Worm (Caenorhabditis elegans): ENCODE data around the gene daao-1.

daao-1 gene

DNA sequence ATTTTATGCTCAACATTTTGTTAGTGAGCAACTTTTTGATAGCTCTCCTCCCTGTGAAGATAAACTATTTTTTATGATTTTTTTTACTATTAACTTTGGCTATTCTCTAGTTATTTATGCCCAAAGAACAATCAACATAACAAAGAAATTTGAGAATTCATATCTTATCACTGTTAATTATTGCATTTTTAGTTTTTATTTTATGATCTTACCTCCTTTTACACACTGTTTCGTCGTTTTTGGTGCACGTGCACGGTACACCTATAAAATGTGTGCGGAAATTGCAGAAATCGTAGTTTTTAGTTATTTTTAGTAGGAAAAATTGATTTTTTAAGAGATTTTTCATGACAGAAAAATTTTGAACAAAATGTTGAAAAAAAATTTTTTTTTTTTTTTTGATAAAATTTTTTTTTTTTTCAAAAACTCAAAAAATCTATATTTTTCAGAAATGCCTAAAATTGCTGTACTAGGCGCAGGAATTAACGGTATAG is at the start of gene daao-1:
TSS of gene daao-1 (plus strand) at position 441 of the 491 bp plus-strand sequence.
- TF ChIP-seq fos-1 (tag; optimal IDR thresholded peaks at IDR 0.05) (no peak), sma-3 (GFP tag; optimal IDR thresholded peaks at IDR 0.05) (no peak), Y55F3AM.14 (GFP tag; optimal IDR thresholded peaks at IDR 0.05) (no peak), lin-39 (tag; optimal IDR thresholded peaks at IDR 0.05) (no peak), aly-2 (tag; optimal IDR thresholded peaks at IDR 0.05) (no peak), crh-2 (tag; optimal IDR thresholded peaks at IDR 0.05) (no peak), ztf-11 (tag; optimal IDR thresholded peaks at IDR 0.05) (no peak), R02D3.7 (tag; optimal IDR thresholded peaks at IDR 0.05) (no peak), unc-55 (GFP tag; optimal IDR thresholded peaks at IDR 0.05) (no peak), ceh-82 (tag; optimal IDR thresholded peaks at IDR 0.05) (no peak), nhr-25 (tag; optimal IDR thresholded peaks at IDR 0.05) (no peak), nhr-77 (tag; optimal IDR thresholded peaks at IDR 0.05) (no peak), ztf-1 (GFP tag; conservative IDR thresholded peaks at IDR 0.05) (no peak), mab-5 (tag; optimal IDR thresholded peaks at IDR 0.05) (no peak)

DNA sequence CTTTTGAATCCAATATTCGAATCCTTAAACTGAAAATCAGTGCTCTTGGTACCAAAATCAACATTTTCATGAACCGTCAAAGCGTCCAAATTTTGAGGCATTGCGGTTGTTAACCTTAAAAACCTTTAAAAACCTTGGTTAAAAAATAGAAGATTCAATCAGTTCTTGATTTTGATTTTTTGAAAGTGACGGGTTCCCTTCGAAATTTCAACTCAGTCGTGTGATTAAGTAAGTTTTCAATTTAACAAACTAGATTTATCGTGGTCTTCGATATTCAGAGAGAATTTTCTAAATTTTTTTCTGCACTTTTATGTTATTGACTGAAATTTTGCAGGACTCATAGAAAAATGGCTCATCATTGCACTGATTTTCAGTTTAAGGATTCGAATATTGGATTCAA is 45.7 kb upstream of the daao-1 start, which contains the start of the genes Y69A2AR.25 and Y69A2AR.12:
TSS of gene Y69A2AR.25 (minus strand) at position 101 of the 400 bp plus-strand sequence.
TSS of gene Y69A2AR.12 (plus strand) at position 348 of the 400 bp plus-strand sequence.
- TF ChIP-seq ama-1 (optimal IDR thresholded peaks at IDR 0.05) (no peak), nhr-11 (tag; optimal IDR thresholded peaks at IDR 0.05) (no peak)

DNA sequence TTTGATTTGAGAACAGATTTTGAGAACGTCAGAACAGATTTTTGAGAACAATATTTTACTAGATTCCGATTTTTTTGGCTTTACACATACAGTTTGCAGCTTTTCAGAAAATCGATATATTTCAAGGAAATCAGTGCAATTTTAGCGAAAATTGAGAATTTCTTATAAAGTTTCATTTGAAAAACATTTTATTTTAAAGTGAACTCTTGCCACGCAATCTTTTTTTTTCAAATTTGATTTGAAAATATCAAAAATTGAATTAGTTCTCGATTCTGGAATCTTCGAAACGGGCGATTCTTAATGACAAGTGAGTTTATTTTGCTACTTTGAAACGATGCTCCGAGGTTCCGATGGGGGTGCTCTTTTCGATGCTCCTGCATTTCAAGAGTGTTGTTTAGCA is 41.9 kb upstream of the daao-1 start, which contains the start of gene Y69A2AR.51:
TSS of gene Y69A2AR.51 (plus strand) at position 301 of the 400 bp plus-strand sequence.
- TF ChIP-seq aly-2 (tag; optimal IDR thresholded peaks at IDR 0.05), result no peak
- no peak for TF ChIP-seq ceh-16 (tag; optimal IDR thresholded peaks at IDR 0.05)
- TF ChIP-seq ztf-1 (GFP tag; conservative IDR thresholded peaks at IDR 0.05), result no peak
- no peak for TF ChIP-seq elt-3 (tag; optimal IDR thresholded peaks at IDR 0.05)
- no peak for TF ChIP-seq Y55F3AM.14 (GFP tag; optimal IDR thresholded peaks at IDR 0.05)
- no peak for TF ChIP-seq elt-1 (tag; optimal IDR thresholded peaks at IDR 0.05)
- no peak for TF ChIP-seq ZK546.5 (tag; optimal IDR thresholded peaks at IDR 0.05)
- no peak for TF ChIP-seq snpc-4 (tag; optimal IDR thresholded peaks at IDR 0.05)
- no peak for TF ChIP-seq gmeb-1 (tag; optimal IDR thresholded peaks at IDR 0.05)
- TF ChIP-seq zag-1 (tag; optimal IDR thresholded peaks at IDR 0.05), result no peak
- no peak for TF ChIP-seq fos-1 (tag; optimal IDR thresholded peaks at IDR 0.05)
- no peak for TF ChIP-seq ama-1 (optimal IDR thresholded peaks at IDR 0.05)
- TF ChIP-seq nhr-6 (tag; optimal IDR thresholded peaks at IDR 0.05), result no peak
- TF ChIP-seq nhr-10 (tag; optimal IDR thresholded peaks at IDR 0.05), result no peak
- TF ChIP-seq peb-1 (tag; optimal IDR thresholded peaks at IDR 0.05), result no peak
- TF ChIP-seq unc-55 (GFP tag; optimal IDR thresholded peaks at IDR 0.05), result no peak
- no peak for TF ChIP-seq nhr-11 (tag; optimal IDR thresholded peaks at IDR 0.05)
- no peak for TF ChIP-seq ceh-82 (tag; optimal IDR thresholded peaks at IDR 0.05)
- TF ChIP-seq nhr-25 (tag; optimal IDR thresholded peaks at IDR 0.05), result no peak

DNA sequence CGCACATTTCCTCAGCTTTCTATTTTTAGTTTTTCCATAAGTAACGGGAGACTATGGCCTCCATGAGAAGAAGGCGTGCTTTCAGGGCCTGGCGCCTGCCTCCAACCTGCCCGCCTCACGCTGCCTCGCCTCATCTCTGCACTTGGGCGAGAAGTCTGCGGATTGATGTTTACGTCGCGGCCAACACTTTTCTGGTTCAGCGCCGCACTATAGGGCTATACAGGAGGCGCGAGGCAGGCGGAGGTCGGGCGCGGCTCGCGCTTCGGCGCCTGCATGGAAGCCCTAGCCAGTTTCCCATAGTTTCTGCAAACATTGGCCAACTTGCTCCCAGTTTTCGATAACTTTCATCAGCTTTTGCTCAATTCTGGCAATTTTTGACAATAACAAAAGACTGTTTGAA is 40.9 kb upstream of the daao-1 start:
- TF ChIP-seq alr-1 (tag; optimal IDR thresholded peaks at IDR 0.05) (no peak), fos-1 (tag; optimal IDR thresholded peaks at IDR 0.05) (no peak), blmp-1 (tag; optimal IDR thresholded peaks at IDR 0.05; ENCODE audit: insufficient read depth) (no peak), nhr-77 (tag; optimal IDR thresholded peaks at IDR 0.05) (no peak), ceh-82 (tag; optimal IDR thresholded peaks at IDR 0.05) (no peak), sma-3 (GFP tag; optimal IDR thresholded peaks at IDR 0.05) (no peak)

DNA sequence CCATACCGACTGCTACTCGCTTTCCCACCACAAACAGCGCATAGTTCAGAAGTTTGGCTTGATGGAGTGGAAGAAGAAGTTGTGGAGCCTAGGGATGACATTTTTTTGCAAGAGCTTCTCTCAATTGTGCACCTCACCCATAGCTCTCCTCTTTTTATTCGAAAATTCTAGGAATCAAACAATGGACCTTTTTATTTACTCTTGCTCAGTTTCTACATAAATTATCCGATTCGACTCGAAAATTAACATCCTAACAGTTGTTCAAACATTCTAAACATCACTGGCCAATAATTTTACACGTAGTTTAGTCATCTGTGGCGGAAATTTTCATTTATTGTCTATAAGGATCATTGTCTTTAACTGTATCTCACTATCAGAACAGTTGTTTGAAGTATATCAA is 32.5 kb upstream of the daao-1 start, which contains the start of gene nhr-242:
TSS of gene nhr-242 (minus strand) at position 101 of the 400 bp plus-strand sequence.
- TF ChIP-seq ZK546.5 (tag; optimal IDR thresholded peaks at IDR 0.05) (no peak), blmp-1 (tag; optimal IDR thresholded peaks at IDR 0.05; ENCODE audit: insufficient read depth) (no peak), C34F6.9 (tag; optimal IDR thresholded peaks at IDR 0.05) (no peak), sem-4 (tag; optimal IDR thresholded peaks at IDR 0.05) (no peak), ceh-16 (tag; optimal IDR thresholded peaks at IDR 0.05) (no peak), sma-9 (GFP tag; optimal IDR thresholded peaks at IDR 0.05) (no peak), sma-9 (tag; optimal IDR thresholded peaks at IDR 0.05) (no peak), mab-5 (tag; optimal IDR thresholded peaks at IDR 0.05) (no peak), nhr-25 (tag; optimal IDR thresholded peaks at IDR 0.05) (no peak), zag-1 (tag; optimal IDR thresholded peaks at IDR 0.05) (no peak), fos-1 (tag; optimal IDR thresholded peaks at IDR 0.05) (no peak), mdl-1 (tag; optimal IDR thresholded peaks at IDR 0.05) (no peak), nhr-11 (tag; optimal IDR thresholded peaks at IDR 0.05) (no peak), nhr-6 (tag; optimal IDR thresholded peaks at IDR 0.05) (no peak), ztf-11 (tag; optimal IDR thresholded peaks at IDR 0.05) (no peak), nhr-129 (tag; optimal IDR thresholded peaks at IDR 0.05) (no peak), nhr-23 (tag; optimal IDR thresholded peaks at IDR 0.05) (no peak), unc-55 (GFP tag; optimal IDR thresholded peaks at IDR 0.05) (no peak)

All from whole organism, L2 larva.